Worm (Caenorhabditis elegans) whole organism, dauer: Measurements from ENCODE around the gene lact-2.

Experiments used
- unc-62 ChIP-seq: sonication (generic microtip); optimal IDR thresholded peaks from 2 replicates; lab custom pipeline; 2017; ENCODE audit warnings: missing biosample characterization, missing genetic modification reagents, missing genetic modification characterization

The lact-2 gene

ce11 chrII:10094190-10094923 lies at the start of gene lact-2:
TSS of gene lact-2 (plus strand) at chrII:10094873.
- no peak for TF ChIP-seq unc-62 (GFP tag; lab: Kevin White, UChicago)

- TF ChIP-seq unc-62 (GFP tag; lab: Kevin White, UChicago), result no peak
These were observed 49.7 kb upstream of the lact-2 start, which contains the start of the genes F52H3.11 and bath-38 for ce11 chrII:10044961-10045360. TSS of gene F52H3.11 (minus strand) at chrII:10045163. TSS of gene bath-38 (minus strand) at chrII:10045270.

- TF ChIP-seq unc-62 (GFP tag; lab: Kevin White, UChicago), result no peak
These were observed 49.0 kb upstream of the lact-2 start for ce11 chrII:10045670-10046069.

- no peak for TF ChIP-seq unc-62 (GFP tag; lab: Kevin White, UChicago)
These were observed 46.1 kb upstream of the lact-2 start, which contains the start of gene flp-4 for ce11 chrII:10048568-10048967. TSS of gene flp-4 (plus strand) at chrII:10048868.

ce11 chrII:10051485-10051884 lies 43.2 kb upstream of the lact-2 start:
- no peak for TF ChIP-seq unc-62 (GFP tag; lab: Kevin White, UChicago)

ce11 chrII:10056545-10057038 lies 38.1 kb upstream of the lact-2 start, which contains the start of gene C18D1.2:
TSS of gene C18D1.2 (plus strand) at chrII:10056988.
- TF ChIP-seq unc-62 (GFP tag; lab: Kevin White, UChicago), result no peak

ce11 chrII:10060508-10060907 lies 34.2 kb upstream of the lact-2 start, which contains the start of gene stg-1:
TSS of gene stg-1 (minus strand) at chrII:10060660.
- TF ChIP-seq unc-62 (GFP tag; lab: Kevin White, UChicago), result no peak

- no peak for TF ChIP-seq unc-62 (GFP tag; lab: Kevin White, UChicago)
These were observed 29.2 kb upstream of the lact-2 start for ce11 chrII:10065472-10065871.

- no peak for TF ChIP-seq unc-62 (GFP tag; lab: Kevin White, UChicago)
These were observed 26.9 kb upstream of the lact-2 start, which contains the start of gene die-1 for ce11 chrII:10067817-10068216. TSS of gene die-1 (minus strand) at chrII:10067917.

ce11 chrII:10073986-10074385 lies 20.7 kb upstream of the lact-2 start:
- no peak for TF ChIP-seq unc-62 (GFP tag; lab: Kevin White, UChicago)

- TF ChIP-seq unc-62 (GFP tag; lab: Kevin White, UChicago), result no peak
These were observed 18.9 kb upstream of the lact-2 start for ce11 chrII:10075794-10076193.

ce11 chrII:10084482-10084881 lies 10.2 kb upstream of the lact-2 start:
- no peak for TF ChIP-seq unc-62 (GFP tag; lab: Kevin White, UChicago)

ce11 chrII:10093120-10093519 lies 1.6 kb upstream of the lact-2 start:
- TF ChIP-seq unc-62 (GFP tag; lab: Kevin White, UChicago), result no peak

ce11 chrII:10095224-10095623 lies 551 bp downstream of the lact-2 start:
- TF ChIP-seq unc-62 (GFP tag; lab: Kevin White, UChicago), result no peak

- no peak for TF ChIP-seq unc-62 (GFP tag; lab: Kevin White, UChicago)
These were observed 3.8 kb downstream of the lact-2 start for ce11 chrII:10098428-10098827.

- no peak for TF ChIP-seq unc-62 (GFP tag; lab: Kevin White, UChicago)
These were observed 4.4 kb downstream of the lact-2 start for ce11 chrII:10099072-10099471.
